Worm (Caenorhabditis elegans): ENCODE results near the gene K02E10.5.

The K02E10.5 gene

DNA sequence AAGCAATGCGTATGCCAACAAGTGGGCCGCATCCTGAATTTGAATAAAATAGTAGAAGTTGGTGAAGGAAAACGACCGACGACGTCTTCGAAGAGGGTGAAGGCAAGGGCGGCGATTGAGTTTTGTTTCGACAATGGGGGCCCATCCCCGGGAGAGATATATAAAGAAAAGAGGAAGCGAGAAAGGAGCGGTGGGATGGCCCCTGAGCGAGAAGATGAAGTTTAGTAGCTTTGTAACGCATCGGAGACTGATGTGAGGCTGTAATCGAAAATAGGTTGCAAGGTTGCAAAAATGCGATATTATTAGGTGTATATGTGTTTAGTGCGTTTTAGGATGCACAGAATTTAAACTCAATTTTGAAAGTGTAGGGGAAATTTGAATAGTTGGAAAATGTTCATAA, 43.9 kb upstream of the K02E10.5 start:
- TF ChIP-seq mxl-2 (GFP tag; conservative IDR thresholded peaks at IDR 0.05) (no peak), fos-1 (tag; optimal IDR thresholded peaks at IDR 0.05) (no peak), Y48G9A.11 (GFP tag; IDR thresholded peaks at IDR 0.05) (no peak), lir-3 (tag; optimal IDR thresholded peaks at IDR 0.05) (no peak), sdz-12 (GFP tag; optimal IDR thresholded peaks at IDR 0.05) (no peak), lin-13 (GFP tag; optimal IDR thresholded peaks at IDR 0.05) (no peak), aha-1 (tag) (peak; percentile 76)

DNA sequence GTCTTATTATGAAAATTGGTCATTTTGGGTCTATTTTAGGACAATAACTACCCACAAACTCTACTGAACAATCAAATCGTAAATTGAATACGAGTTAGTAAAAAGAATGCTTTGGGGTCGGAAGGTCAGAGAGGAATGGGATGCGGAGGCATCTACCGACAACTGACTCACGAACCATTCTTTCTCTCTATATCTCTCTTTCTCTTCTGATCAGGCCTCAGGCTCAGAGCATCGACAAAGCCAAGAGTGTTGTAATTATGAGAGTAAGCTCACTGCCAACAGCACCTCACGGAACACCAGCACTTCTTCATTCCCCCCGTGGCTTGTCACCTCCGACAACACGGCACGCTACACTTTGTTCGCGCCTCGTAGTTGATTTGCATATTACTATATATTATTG, 41.7 kb upstream of the K02E10.5 start:
- TF ChIP-seq unc-39 (tag; optimal IDR thresholded peaks at IDR 0.05) (no peak), gei-8 (GFP tag; optimal IDR thresholded peaks at IDR 0.05) (no peak), R02D3.7 (tag; optimal IDR thresholded peaks at IDR 0.05) (no peak), lin-15B (tag; optimal IDR thresholded peaks at IDR 0.05) (no peak), Y5F2A.4 (GFP tag; optimal IDR thresholded peaks at IDR 0.05) (no peak), php-3 (GFP tag; IDR thresholded peaks at IDR 0.05) (no peak), ceh-62 (tag; optimal IDR thresholded peaks at IDR 0.05) (no peak), mes-2 (tag; optimal IDR thresholded peaks at IDR 0.05; ENCODE audit: poor library complexity, severe bottlenecking) (no peak), nhr-77 (tag; optimal IDR thresholded peaks at IDR 0.05) (no peak), nhr-48 (tag; optimal IDR thresholded peaks at IDR 0.05) (no peak), spr-1 (tag; optimal IDR thresholded peaks at IDR 0.05) (no peak), Y75B8A.6 (GFP tag; IDR thresholded peaks at IDR 0.05) (no peak), skn-1 (tag; optimal IDR thresholded peaks at IDR 0.05) (no peak), daf-12 (tag; optimal IDR thresholded peaks at IDR 0.05) (no peak), dve-1 (tag; optimal IDR thresholded peaks at IDR 0.05; ENCODE audit: insufficient read depth) (no peak), madf-9 (GFP tag; conservative IDR thresholded peaks at IDR 0.05) (no peak), F37D6.2 (tag; optimal IDR thresholded peaks at IDR 0.05) (no peak)

DNA sequence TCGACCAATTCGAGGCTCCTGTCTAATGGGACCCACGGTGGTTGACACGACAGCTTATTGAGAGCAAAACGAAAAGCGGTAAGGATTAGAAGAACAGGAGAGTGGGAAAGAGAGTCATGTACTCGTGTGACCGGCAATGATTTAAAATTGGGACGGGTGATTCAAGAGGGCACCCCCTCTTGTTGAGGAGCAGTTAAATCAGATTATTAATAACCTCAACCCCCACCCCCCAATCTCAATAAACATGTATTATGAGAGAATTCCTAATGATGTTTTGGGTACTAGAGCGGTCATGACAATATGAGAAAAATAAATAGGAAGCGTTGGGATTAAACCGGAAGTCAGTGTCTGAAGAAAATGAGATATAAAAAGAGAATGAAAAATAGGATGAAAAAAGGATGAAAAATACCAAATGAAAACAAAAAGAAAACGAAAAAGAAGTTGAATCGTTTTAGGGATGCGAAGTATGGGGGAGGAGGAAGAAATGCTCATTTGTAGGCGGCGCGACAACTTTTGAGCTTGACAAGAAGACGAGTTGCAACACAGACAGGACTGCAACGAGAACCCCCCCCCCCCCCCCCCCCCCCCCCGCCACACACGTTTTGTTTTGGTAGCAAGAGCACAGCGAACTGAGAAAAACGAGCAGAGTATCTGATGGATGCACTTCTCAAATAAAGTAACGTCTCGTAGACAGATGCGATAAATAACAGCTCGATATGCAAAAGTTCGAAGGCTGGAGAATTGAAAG, 38.4 kb upstream of the K02E10.5 start:
- no peak for TF ChIP-seq nhr-48 (tag; optimal IDR thresholded peaks at IDR 0.05)
- TF ChIP-seq nhr-42 (GFP tag; IDR thresholded peaks at IDR 0.05), result 0 out of 2 replicates have a peak, but pooled peaks have one; percentile 24
- no peak for TF ChIP-seq R02D3.7 (tag; optimal IDR thresholded peaks at IDR 0.05)
- TF ChIP-seq fos-1 (tag; optimal IDR thresholded peaks at IDR 0.05), result no peak
- peak in 1 of 2 experiments; percentile 28 for TF ChIP-seq unc-62 (GFP tag; optimal IDR thresholded peaks at IDR 0.05 in 1 of 2)
- no peak for TF ChIP-seq unc-62 (tag; optimal IDR thresholded peaks at IDR 0.05)
- TF ChIP-seq nhr-237 (tag; optimal IDR thresholded peaks at IDR 0.05), result no peak
- TF ChIP-seq set-16 (GFP tag; IDR thresholded peaks at IDR 0.05), result peak; percentile 56
- TF ChIP-seq daf-8 (GFP tag; IDR thresholded peaks at IDR 0.05), result no peak
- TF ChIP-seq cey-2 (tag; optimal IDR thresholded peaks at IDR 0.05; ENCODE audit: borderline replicate concordance, insufficient read depth), result no peak

DNA sequence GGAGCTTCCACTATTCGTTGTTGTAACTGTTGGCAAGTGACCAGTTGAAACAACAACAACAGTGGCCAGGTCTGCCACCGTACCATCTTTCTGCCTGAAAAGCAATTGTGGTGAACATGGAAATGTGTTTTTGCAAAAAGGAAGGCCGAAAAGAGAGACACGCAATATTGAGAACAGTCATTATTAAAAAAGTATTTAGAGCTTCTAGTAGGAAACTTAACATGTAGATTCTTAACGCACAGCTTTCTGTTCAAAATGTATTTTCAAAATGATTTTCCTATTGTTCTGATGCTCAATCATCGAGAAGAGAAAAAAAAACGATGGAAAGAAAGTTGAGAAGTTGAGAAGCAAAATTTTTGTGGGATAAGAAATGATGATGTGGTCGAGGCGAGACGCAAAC, 36.5 kb upstream of the K02E10.5 start, which contains the start of gene syg-1:
syg-1 (minus strand) TSS at position 101 of the 400 bp plus-strand sequence.
- no peak for TF ChIP-seq ceh-28 (tag; optimal IDR thresholded peaks at IDR 0.05)
- no peak for TF ChIP-seq php-3 (GFP tag; IDR thresholded peaks at IDR 0.05)
- no peak for TF ChIP-seq snpc-4 (tag; optimal IDR thresholded peaks at IDR 0.05)
- no peak for TF ChIP-seq F10B5.3 (tag; optimal IDR thresholded peaks at IDR 0.05)
- TF ChIP-seq nhr-28 (tag; optimal IDR thresholded peaks at IDR 0.05), result no peak
- TF ChIP-seq lin-1 (GFP tag; IDR thresholded peaks at IDR 0.05), result no peak
- no peak for TF ChIP-seq T26A8.4 (GFP tag; IDR thresholded peaks at IDR 0.05)
- no peak for TF ChIP-seq ctbp-1 (GFP tag; IDR thresholded peaks at IDR 0.05)
- no peak for TF ChIP-seq T20F7.1 (GFP tag; optimal IDR thresholded peaks at IDR 0.05)
- no peak for TF ChIP-seq unc-62 (GFP tag; optimal IDR thresholded peaks at IDR 0.05 in 1 of 2)
- no peak for TF ChIP-seq unc-62 (tag; optimal IDR thresholded peaks at IDR 0.05)
- no peak for TF ChIP-seq Y75B8A.6 (GFP tag; IDR thresholded peaks at IDR 0.05)
- TF ChIP-seq aha-1 (tag), result no peak
- no peak for TF ChIP-seq ZK546.5 (tag; optimal IDR thresholded peaks at IDR 0.05)

All from whole organism, L4 larva.